Worm (Caenorhabditis elegans): ENCODE results near the gene smex-2.
A peak's percentile ranks its signal among the peaks of the same experiment; 100 is the strongest.

smex-2 gene

DNA sequence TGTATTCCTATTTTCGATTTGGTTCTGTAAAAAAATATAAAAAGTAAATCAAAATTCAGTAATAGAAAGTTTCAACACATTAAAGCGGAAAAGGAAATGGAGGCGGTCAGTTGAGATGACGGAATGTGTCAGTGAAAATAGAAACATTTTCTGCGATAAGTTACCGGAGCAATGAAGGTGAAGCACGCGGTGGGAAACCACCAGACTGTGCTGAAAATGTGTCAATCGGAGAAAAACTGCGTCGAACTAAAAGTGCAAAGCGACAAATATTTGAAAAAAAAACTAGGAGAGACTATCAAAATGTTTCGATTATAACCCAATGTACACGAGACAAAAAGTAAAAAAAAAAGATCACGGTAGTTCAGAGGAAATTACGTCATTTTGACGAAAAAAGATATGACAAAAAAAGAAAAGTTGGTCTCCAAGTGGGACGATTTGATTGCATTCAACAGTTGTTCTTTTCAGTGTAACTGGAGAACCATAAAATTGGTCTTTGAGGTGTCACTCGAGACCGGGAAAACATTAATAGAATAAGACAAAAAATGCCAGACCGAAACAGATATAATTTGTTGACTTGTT is 31.2 kb upstream of the smex-2 start, which contains the start of gene acl-4:
acl-4 (minus strand) TSS at position 27 of the 579 bp plus-strand sequence.
- TF ChIP-seq F10E7.11 (tag; optimal IDR thresholded peaks at IDR 0.05) (no peak), ceh-40 (GFP tag; IDR thresholded peaks at IDR 0.05) (no peak), F23B12.7 (tag; optimal IDR thresholded peaks at IDR 0.05; ENCODE audit: insufficient read depth) (no peak), nfyb-1 (GFP tag; IDR thresholded peaks at IDR 0.05) (no peak), T26A5.8 (tag; optimal IDR thresholded peaks at IDR 0.05) (no peak), rec-8 (tag; optimal IDR thresholded peaks at IDR 0.05) (no peak), akir-1 (GFP tag; optimal IDR thresholded peaks at IDR 0.05) (no peak), unc-62 (GFP tag; optimal IDR thresholded peaks at IDR 0.05) (peak; percentile 32), F57A8.1 (GFP tag; optimal IDR thresholded peaks at IDR 0.05) (no peak), Y53G8AR.9 (GFP tag; conservative IDR thresholded peaks at IDR 0.05) (no peak), ztf-26 (tag; optimal IDR thresholded peaks at IDR 0.05) (peak; percentile 24), zim-3 (tag; optimal IDR thresholded peaks at IDR 0.05) (no peak), let-607 (tag; optimal IDR thresholded peaks at IDR 0.05) (no peak), snpc-4 (GFP tag; optimal IDR thresholded peaks at IDR 0.05) (no peak), snpc-4 (tag; optimal IDR thresholded peaks at IDR 0.05) (no peak), cebp-1 (GFP tag; IDR thresholded peaks at IDR 0.05) (no peak), cebp-1 (tag; optimal IDR thresholded peaks at IDR 0.05) (peak; percentile 42), dpff-1 (tag; optimal IDR thresholded peaks at IDR 0.05) (no peak), T07F8.4 (tag; optimal IDR thresholded peaks at IDR 0.05) (no peak), K11D2.4 (GFP tag; IDR thresholded peaks at IDR 0.05) (peak; percentile 19; the same call in 1 of the 2 replicates), nhr-80 (tag; optimal IDR thresholded peaks at IDR 0.05) (peak; percentile 75), ZK185.1 (tag; optimal IDR thresholded peaks at IDR 0.05; ENCODE audit: poor library complexity, severe bottlenecking) (no peak), egrh-3 (GFP tag; IDR thresholded peaks at IDR 0.05) (no peak), lin-54 (GFP tag; optimal IDR thresholded peaks at IDR 0.05) (no peak), atf-7 (tag; optimal IDR thresholded peaks at IDR 0.05) (peak; percentile 36), xnd-1 (tag; optimal IDR thresholded peaks at IDR 0.05) (no peak), nfya-2 (GFP tag; IDR thresholded peaks at IDR 0.05) (no peak), hrde-1 (tag; optimal IDR thresholded peaks at IDR 0.05; ENCODE audit: borderline replicate concordance) (no peak), sptf-2 (GFP tag; optimal IDR thresholded peaks at IDR 0.05) (no peak), sea-2 (GFP tag; IDR thresholded peaks at IDR 0.05) (no peak), chd-7 (tag; optimal IDR thresholded peaks at IDR 0.05) (no peak), F57C9.4 (tag; optimal IDR thresholded peaks at IDR 0.05) (no peak), ekl-4 (GFP tag; IDR thresholded peaks at IDR 0.05) (no peak), ets-4 (GFP tag; optimal IDR thresholded peaks at IDR 0.05) (no peak), ztf-22 (GFP tag; optimal IDR thresholded peaks at IDR 0.05) (no peak), somi-1 (GFP tag; optimal IDR thresholded peaks at IDR 0.05) (peak; percentile 29)

- no peak for TF ChIP-seq Y67H2A.10 (GFP tag; conservative IDR thresholded peaks at IDR 0.05)
- TF ChIP-seq hmg-20 (GFP tag; IDR thresholded peaks at IDR 0.05), result no peak
- no peak for TF ChIP-seq cebp-1 (GFP tag; IDR thresholded peaks at IDR 0.05)
- TF ChIP-seq cebp-1 (tag; optimal IDR thresholded peaks at IDR 0.05), result peak; percentile 12
- no peak for TF ChIP-seq ztf-26 (tag; optimal IDR thresholded peaks at IDR 0.05)
- no peak for TF ChIP-seq T26A5.8 (tag; optimal IDR thresholded peaks at IDR 0.05)
- TF ChIP-seq nhr-80 (tag; optimal IDR thresholded peaks at IDR 0.05), result peak; percentile 29
- no peak for TF ChIP-seq attf-6 (GFP tag; IDR thresholded peaks at IDR 0.05)
These were observed 29.0 kb upstream of the smex-2 start for ce11 chrX:2068294-2068693.
